Worm (Caenorhabditis elegans) whole organism, L2 larva: ENCODE data around the gene tomm-22.

Experiments
- R02D3.7 ChIP-seq: fragments of 150-350 bp; optimal IDR thresholded peaks from 2 replicates; lab custom pipeline; 2014; ENCODE audit warnings: missing biosample characterization, missing genetic modification characterization
- gmeb-1 ChIP-seq: fragments of 150-350 bp; optimal IDR thresholded peaks from 2 replicates; lab custom pipeline; 2014; ENCODE audit warnings: missing biosample characterization, missing genetic modification characterization
- mdl-1 ChIP-seq, 2 experiments: fragments of 150-350 bp in 1 of 2; sonication (generic microtip) in 1 of 2; optimal IDR thresholded peaks; 2 replicates each; lab custom pipeline; 2017; ENCODE audit warnings: missing biosample characterization in 2 of 2, missing genetic modification characterization in 2 of 2
- nhr-11 ChIP-seq: fragments of 150-350 bp; optimal IDR thresholded peaks from 2 replicates; lab custom pipeline; 2014; ENCODE audit warnings: missing biosample characterization, missing genetic modification characterization
- nhr-25 ChIP-seq: fragments of 150-350 bp; sonication (generic microtip); optimal IDR thresholded peaks from 3 replicates; lab custom pipeline; 2014; ENCODE audit warnings: missing biosample characterization, missing genetic modification characterization
- nhr-77 ChIP-seq: fragments of 150-350 bp; optimal IDR thresholded peaks from 2 replicates; lab custom pipeline; 2014; ENCODE audit warnings: missing biosample characterization, missing genetic modification characterization
- snpc-4 ChIP-seq: fragments of 150-350 bp; optimal IDR thresholded peaks from 2 replicates; lab custom pipeline; 2014; ENCODE audit warnings: missing biosample characterization, missing genetic modification characterization
- unc-55 ChIP-seq: fragments of 150-350 bp; sonication (generic microtip); optimal IDR thresholded peaks from 3 replicates; lab custom pipeline; 2014; ENCODE audit warnings: missing biosample characterization, missing genetic modification reagents, missing genetic modification characterization
- ztf-4 ChIP-seq: fragments of 150-350 bp; optimal IDR thresholded peaks from 2 replicates; lab custom pipeline; 2014; ENCODE audit warnings: missing biosample characterization, missing genetic modification characterization

- no peak for TF ChIP-seq R02D3.7 (tag; lab: Kevin White, UChicago)
- TF ChIP-seq mdl-1 (tag; optimal IDR thresholded peaks at IDR 0.05; lab: Kevin White, UChicago), result no peak
- TF ChIP-seq nhr-11 (tag; lab: Kevin White, UChicago), result no peak
- no peak for TF ChIP-seq nhr-25 (tag; lab: Kevin White, UChicago)
- TF ChIP-seq gmeb-1 (tag; lab: Kevin White, UChicago), result no peak
- no peak for TF ChIP-seq ztf-4 (tag; lab: Kevin White, UChicago)
- no peak for TF ChIP-seq snpc-4 (tag; lab: Kevin White, UChicago)
- TF ChIP-seq unc-55 (GFP tag; lab: Kevin White, UChicago), result no peak
- no peak for TF ChIP-seq nhr-77 (tag; lab: Kevin White, UChicago)
These were observed 39.0 kb upstream of the tomm-22 start, which contains the start of gene srh-105 for ce11 chrII:509230-509629.
